Fruit fly (Drosophila melanogaster): ENCODE results near the gene ClpP.

dm6 chr2L:10396877-10397587, 40.4 kb downstream of the ClpP start:
- TF ChIP-seq cic (GFP tag; optimal IDR thresholded peaks at IDR 0.05) (peak; percentile 59), toe (GFP tag; optimal IDR thresholded peaks at IDR 0.05) (no peak), tj (GFP tag; optimal IDR thresholded peaks at IDR 0.05) (peak; percentile 84), Hr96 (GFP tag; optimal IDR thresholded peaks at IDR 0.05) (no peak), CG7101 (tag; optimal IDR thresholded peaks at IDR 0.05) (no peak), bab1 (GFP tag; optimal IDR thresholded peaks at IDR 0.05) (no peak), cnc (optimal IDR thresholded peaks at IDR 0.05) (no peak), Mnt (GFP tag; optimal IDR thresholded peaks at IDR 0.05) (peak; percentile 65), kay (GFP tag; ENCODE audit: borderline replicate concordance) (peak; percentile 99), CG11617 (GFP tag; optimal IDR thresholded peaks at IDR 0.05) (no peak), CG33017 (tag; optimal IDR thresholded peaks at IDR 0.05) (no peak), Crg-1 (GFP tag; optimal IDR thresholded peaks at IDR 0.05) (no peak), Clk (GFP tag; optimal IDR thresholded peaks at IDR 0.05) (no peak)

Data from whole organism, adult.